Worm (Caenorhabditis elegans) whole organism, L3 larva: ENCODE results near the gene oac-59.

Source experiments
- R02D3.7 ChIP-seq: fragments of 150-350 bp; optimal IDR thresholded peaks from 2 replicates; lab custom pipeline; 2014; ENCODE audit warnings: missing biosample characterization, missing genetic modification characterization
- aly-2 ChIP-seq: fragments of 150-350 bp; optimal IDR thresholded peaks from 2 replicates; lab custom pipeline; 2014; ENCODE audit warnings: missing biosample characterization, missing genetic modification characterization
- ama-1 ChIP-seq: fragments of 150-350 bp; optimal IDR thresholded peaks from 2 replicates; lab custom pipeline; 2018
- ceh-16 ChIP-seq: sonication (generic microtip); optimal IDR thresholded peaks from 2 replicates; lab custom pipeline; 2017; ENCODE audit warnings: missing biosample characterization, missing genetic modification characterization
- ceh-82 ChIP-seq: fragments of 150-350 bp; optimal IDR thresholded peaks from 2 replicates; lab custom pipeline; 2014; ENCODE audit warnings: missing biosample characterization, missing genetic modification characterization
- daf-12 ChIP-seq: fragments of 150-350 bp; optimal IDR thresholded peaks from 2 replicates; lab custom pipeline; 2014; ENCODE audit warnings: missing biosample characterization, missing genetic modification reagents, missing genetic modification characterization
- egl-27 ChIP-seq: sonication (generic microtip); optimal IDR thresholded peaks from 4 replicates; lab custom pipeline; 2017; ENCODE audit warnings: missing biosample characterization, missing genetic modification reagents, missing genetic modification characterization
- egl-5 ChIP-seq: fragments of 150-350 bp; optimal IDR thresholded peaks from 2 replicates; lab custom pipeline; 2017; ENCODE audit warnings: missing biosample characterization, missing genetic modification reagents, missing genetic modification characterization, inconsistent platforms
- elt-2 ChIP-seq: sonication (generic microtip); optimal IDR thresholded peaks from 2 replicates; lab custom pipeline; 2016; ENCODE audit warnings: missing genetic modification reagents, mild to moderate bottlenecking, missing genetic modification characterization, missing compliant biosample characterization
- elt-3 ChIP-seq, 3 experiments: fragments of 150-350 bp in 1 of 3; sonication (generic microtip) in 2 of 3; optimal IDR thresholded peaks; 2 replicates in 2 of 3; 4 replicates in 1 of 3; lab custom pipeline; 2014 to 2017; ENCODE audit warnings: missing biosample characterization in 3 of 3, missing genetic modification characterization in 3 of 3
- eor-1 ChIP-seq, 2 experiments: fragments of 150-350 bp; optimal IDR thresholded peaks; 2 replicates each; lab custom pipeline; 2014 to 2018; ENCODE audit warnings: missing biosample characterization in 2 of 2, missing genetic modification characterization in 2 of 2
- fkh-10 ChIP-seq: sonication (generic microtip); optimal IDR thresholded peaks from 2 replicates; lab custom pipeline; 2017; ENCODE audit warnings: missing biosample characterization, missing genetic modification reagents, missing genetic modification characterization
- fos-1 ChIP-seq: fragments of 150-350 bp; optimal IDR thresholded peaks from 2 replicates; lab custom pipeline; 2014; ENCODE audit warnings: missing biosample characterization, missing genetic modification characterization
- jun-1 ChIP-seq: fragments of 150-350 bp; optimal IDR thresholded peaks from 2 replicates; lab custom pipeline; 2014; ENCODE audit warnings: missing biosample characterization, missing genetic modification reagents, missing genetic modification characterization
- lin-15B ChIP-seq: fragments of 150-350 bp; optimal IDR thresholded peaks from 2 replicates; lab custom pipeline; 2014; ENCODE audit warnings: missing biosample characterization, missing genetic modification characterization
- lin-39 ChIP-seq: fragments of 150-350 bp; optimal IDR thresholded peaks from 2 replicates; lab custom pipeline; 2018; ENCODE audit warnings: missing biosample characterization, missing genetic modification reagents, missing genetic modification characterization
- lsy-12 ChIP-seq: sonication (generic microtip); optimal IDR thresholded peaks from 2 replicates; lab custom pipeline; 2016; ENCODE audit warnings: mild to moderate bottlenecking, missing genetic modification characterization, missing compliant biosample characterization
- mdl-1 ChIP-seq: fragments of 150-350 bp; optimal IDR thresholded peaks from 2 replicates; lab custom pipeline; 2014; ENCODE audit warnings: missing biosample characterization, missing genetic modification characterization
- nfya-1 ChIP-seq: sonication (generic microtip); optimal IDR thresholded peaks from 2 replicates; lab custom pipeline; 2017; ENCODE audit warnings: missing genetic modification characterization, mild to moderate bottlenecking, missing compliant biosample characterization, antibody characterized with exemption, moderate library complexity; ENCODE audit not compliant: insufficient read depth
- nhr-11 ChIP-seq: fragments of 150-350 bp; optimal IDR thresholded peaks from 2 replicates; lab custom pipeline; 2014; ENCODE audit warnings: missing biosample characterization, missing genetic modification characterization
- nhr-12 ChIP-seq: fragments of 150-350 bp; optimal IDR thresholded peaks from 2 replicates; lab custom pipeline; 2014; ENCODE audit warnings: missing biosample characterization, missing genetic modification characterization
- nhr-237 ChIP-seq: fragments of 150-350 bp; optimal IDR thresholded peaks from 2 replicates; lab custom pipeline; 2014; ENCODE audit warnings: missing biosample characterization, missing genetic modification characterization
- nhr-25 ChIP-seq: sonication (generic microtip); optimal IDR thresholded peaks from 2 replicates; lab custom pipeline; 2017; ENCODE audit warnings: missing biosample characterization, missing genetic modification characterization
- nhr-43 ChIP-seq: sonication (generic microtip); optimal IDR thresholded peaks from 2 replicates; lab custom pipeline; 2016; ENCODE audit warnings: mild to moderate bottlenecking, missing genetic modification characterization, missing compliant biosample characterization; ENCODE audit not compliant: poor library complexity, severe bottlenecking
- nhr-67 ChIP-seq: fragments of 150-350 bp; optimal IDR thresholded peaks from 2 replicates; lab custom pipeline; 2014; ENCODE audit warnings: missing biosample characterization, missing genetic modification characterization
- nhr-76 ChIP-seq: fragments of 150-350 bp; sonication (generic microtip); optimal IDR thresholded peaks from 5 replicates; lab custom pipeline; 2014; ENCODE audit warnings: missing biosample characterization, missing genetic modification characterization
- pha-4 ChIP-seq: fragments of 150-350 bp; optimal IDR thresholded peaks from 2 replicates; lab custom pipeline; 2014; ENCODE audit warnings: missing biosample characterization, missing genetic modification reagents, missing genetic modification characterization
- pqm-1 ChIP-seq: fragments of 150-350 bp; optimal IDR thresholded peaks from 2 replicates; lab custom pipeline; 2017; ENCODE audit warnings: missing biosample characterization, missing genetic modification characterization, inconsistent platforms
- skn-1 ChIP-seq: fragments of 150-350 bp; optimal IDR thresholded peaks from 2 replicates; lab custom pipeline; 2014; ENCODE audit warnings: missing biosample characterization, missing genetic modification characterization
- unc-39 ChIP-seq: sonication (generic microtip); optimal IDR thresholded peaks from 4 replicates; lab custom pipeline; 2017; ENCODE audit warnings: missing biosample characterization, missing genetic modification characterization
- unc-62 ChIP-seq: fragments of 150-350 bp; sonication (generic microtip); optimal IDR thresholded peaks from 4 replicates; lab custom pipeline; 2014; ENCODE audit warnings: missing biosample characterization, missing genetic modification reagents, missing genetic modification characterization
- zag-1 ChIP-seq: fragments of 150-350 bp; optimal IDR thresholded peaks from 2 replicates; lab custom pipeline; 2014; ENCODE audit warnings: missing biosample characterization, missing genetic modification characterization
- ztf-11 ChIP-seq: fragments of 150-350 bp; optimal IDR thresholded peaks from 2 replicates; lab custom pipeline; 2014; ENCODE audit warnings: missing biosample characterization, missing genetic modification characterization
- ztf-4 ChIP-seq: fragments of 150-350 bp; optimal IDR thresholded peaks from 2 replicates; lab custom pipeline; 2014; ENCODE audit warnings: missing biosample characterization, missing genetic modification characterization

The oac-59 gene

ce11 chrIV:12305956-12306355 is 4.9 kb upstream of the oac-59 start:
- TF ChIP-seq pha-4 (tag; lab: Kevin White, UChicago) (peak; percentile 73), elt-2 (tag; lab: Kevin White, UChicago) (peak; percentile 87), mdl-1 (tag; lab: Kevin White, UChicago) (no peak), skn-1 (tag; lab: Kevin White, UChicago) (peak; percentile 1), zag-1 (tag; lab: Kevin White, UChicago) (no peak), pqm-1 (tag; lab: Kevin White, UChicago) (peak; percentile 78), egl-27 (tag; lab: Kevin White, UChicago) (no peak)

- no peak for TF ChIP-seq nhr-67 (tag; lab: Kevin White, UChicago)
- TF ChIP-seq elt-2 (tag; lab: Kevin White, UChicago), result peak; percentile 17
Measured at ce11 chrIV:12304750-12305149, 3.7 kb upstream of the oac-59 start.

DNA sequence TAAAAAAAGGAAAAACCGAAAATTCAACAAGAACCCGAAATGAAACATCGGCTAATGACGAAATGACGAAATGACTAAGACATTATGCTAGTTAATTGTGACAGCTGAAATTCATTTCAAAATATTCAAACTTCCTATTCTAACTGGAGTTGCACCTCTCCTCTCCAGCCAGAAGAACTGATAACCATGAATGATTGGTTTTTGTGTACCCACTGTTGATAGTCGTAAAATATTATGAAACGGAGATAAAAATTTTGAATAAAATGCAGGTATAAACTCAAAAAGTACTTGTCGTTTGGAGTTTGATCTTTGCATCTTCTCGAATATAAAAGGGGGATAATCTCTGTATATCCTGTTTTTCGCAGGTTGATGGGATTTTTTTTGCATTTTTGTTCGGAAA is 1.8 kb upstream of the oac-59 start:
- TF ChIP-seq nhr-25 (tag; lab: Kevin White, UChicago) (no peak), pqm-1 (tag; lab: Kevin White, UChicago) (peak; percentile 55), elt-2 (tag; lab: Kevin White, UChicago) (peak; percentile 76), ztf-4 (tag; lab: Kevin White, UChicago) (no peak), pha-4 (tag; lab: Kevin White, UChicago) (peak; percentile 16), nhr-11 (no peak)

DNA sequence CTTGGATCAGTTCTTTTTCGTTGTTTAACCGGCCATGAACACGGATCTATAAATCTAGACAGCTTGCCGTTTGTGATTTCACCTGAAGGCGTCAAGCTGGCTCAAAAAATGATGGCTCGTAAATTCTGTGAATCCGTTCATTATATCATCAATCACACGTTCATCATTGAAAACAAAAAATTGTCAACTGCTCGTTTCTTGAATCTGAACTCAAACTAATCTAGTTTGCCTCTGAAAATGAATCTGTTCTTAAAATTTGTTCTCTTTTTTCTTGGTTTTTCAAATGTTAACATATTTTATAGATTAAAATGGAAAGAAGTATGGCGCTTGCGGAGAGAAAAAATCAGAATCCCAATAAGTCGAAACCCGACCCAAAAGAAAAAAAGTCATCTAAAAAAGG is 10.3 kb downstream of the oac-59 start, which contains the start of gene C42C1.8:
Gene C42C1.8 (plus strand): TSS at position 301 of the 400 bp plus-strand sequence.
- TF ChIP-seq mdl-1 (tag; lab: Kevin White, UChicago), result no peak
- TF ChIP-seq nfya-1, result no peak
- TF ChIP-seq nhr-67 (tag; lab: Kevin White, UChicago), result no peak
- no peak for TF ChIP-seq ceh-82
- no peak for TF ChIP-seq eor-1 (tag; optimal IDR thresholded peaks at IDR 0.05; lab: Kevin White, UChicago)
- no peak for TF ChIP-seq nhr-11

ce11 chrIV:12289149-12289548 is 11.9 kb downstream of the oac-59 start, which contains the start of gene C42C1.9:
Gene C42C1.9, plus strand, starts transcription at chrIV:12289449.
- TF ChIP-seq nhr-237 (no peak), jun-1 (no peak), nhr-12 (no peak), nhr-76 (no peak), lin-39 (tag; lab: Kevin White, UChicago) (no peak), fos-1 (tag; lab: Kevin White, UChicago) (no peak), nhr-67 (tag; lab: Kevin White, UChicago) (no peak), nhr-43 (tag; lab: Kevin White, UChicago) (no peak), aly-2 (tag; lab: Kevin White, UChicago) (no peak)

ce11 chrIV:12287628-12288027 is 13.4 kb downstream of the oac-59 start, which contains the start of gene erl-1:
Gene erl-1, plus strand, starts transcription at chrIV:12287928.
- TF ChIP-seq elt-3 (tag; optimal IDR thresholded peaks at IDR 0.05; lab: Kevin White, UChicago) (no peak), ztf-11 (tag; lab: Kevin White, UChicago) (no peak), aly-2 (tag; lab: Kevin White, UChicago) (no peak), ceh-16 (no peak), lin-15B (tag; lab: Kevin White, UChicago) (no peak), nhr-237 (no peak), ztf-4 (tag; lab: Kevin White, UChicago) (no peak), nhr-43 (tag; lab: Kevin White, UChicago) (no peak), ceh-82 (no peak)
- TF ChIP-seq, all 47 proteins: peak for 0

DNA sequence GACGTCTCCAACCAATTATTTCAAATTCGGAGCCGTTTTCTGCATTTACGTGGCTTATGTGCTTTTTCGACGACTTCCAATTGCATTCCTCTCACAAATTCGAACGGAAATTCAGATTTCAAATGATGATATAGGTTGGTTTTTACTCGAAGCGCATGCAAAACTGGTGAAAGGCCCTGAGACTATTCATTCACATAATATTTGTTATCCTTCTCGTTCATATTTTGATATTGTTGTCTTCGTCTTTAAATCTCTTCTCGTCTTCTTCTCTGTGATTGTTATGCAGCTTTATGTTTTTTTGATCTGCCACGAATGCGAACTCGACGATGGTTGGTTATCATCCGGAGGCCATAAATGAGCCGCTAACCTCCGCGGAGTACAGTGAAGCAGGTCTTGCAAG is 18.2 kb downstream of the oac-59 start, which contains the start of gene hpo-12:
Gene hpo-12 (plus strand): TSS at position 301 of the 400 bp plus-strand sequence.
- TF ChIP-seq nhr-67 (tag; lab: Kevin White, UChicago) (no peak), R02D3.7 (tag; lab: Kevin White, UChicago) (no peak), nhr-237 (no peak), lsy-12 (no peak), elt-3 (tag; optimal IDR thresholded peaks at IDR 0.05; lab: Kevin White, UChicago) (no peak), eor-1 (tag; optimal IDR thresholded peaks at IDR 0.05; lab: Kevin White, UChicago) (no peak), pha-4 (tag; lab: Kevin White, UChicago) (no peak), fkh-10 (GFP tag; lab: Kevin White, UChicago) (no peak), daf-12 (tag; lab: Kevin White, UChicago) (no peak), nhr-76 (no peak), skn-1 (tag; lab: Kevin White, UChicago) (no peak), pqm-1 (tag; lab: Kevin White, UChicago) (no peak), ztf-4 (tag; lab: Kevin White, UChicago) (no peak), elt-2 (tag; lab: Kevin White, UChicago) (no peak), egl-5 (tag; lab: Kevin White, UChicago) (no peak), zag-1 (tag; lab: Kevin White, UChicago) (no peak), unc-39 (tag; lab: Kevin White, UChicago) (no peak), ama-1 (lab: Kevin White, UChicago) (no peak), unc-62 (GFP tag; lab: Kevin White, UChicago) (no peak)
